Worm (Caenorhabditis elegans): ENCODE data around the gene rcq-5.

ce11 chrIII:4010987-4011386, 46.8 kb downstream of the rcq-5 start:
- no peak for TF ChIP-seq somi-1 (GFP tag; optimal IDR thresholded peaks at IDR 0.05)
- no peak for TF ChIP-seq hmg-20 (GFP tag; IDR thresholded peaks at IDR 0.05)
- no peak for TF ChIP-seq F39B2.1 (GFP tag; IDR thresholded peaks at IDR 0.05)
- TF ChIP-seq tlf-1 (GFP tag; optimal IDR thresholded peaks at IDR 0.05) = no peak
- no peak for TF ChIP-seq gei-17 (GFP tag; optimal IDR thresholded peaks at IDR 0.05)
- TF ChIP-seq nhr-179 (tag; optimal IDR thresholded peaks at IDR 0.05) = no peak
- TF ChIP-seq aptf-2 (GFP tag; conservative IDR thresholded peaks at IDR 0.05) = no peak
- TF ChIP-seq ccch-3 (GFP tag; optimal IDR thresholded peaks at IDR 0.05) = no peak
- no peak for TF ChIP-seq pha-4 (tag; optimal IDR thresholded peaks at IDR 0.05)
- no peak for TF ChIP-seq him-1 (tag; optimal IDR thresholded peaks at IDR 0.05)
- TF ChIP-seq madf-10 (tag; optimal IDR thresholded peaks at IDR 0.05) = no peak
- TF ChIP-seq xnd-1 (tag; optimal IDR thresholded peaks at IDR 0.05) = no peak
- TF ChIP-seq tbx-9 (tag; optimal IDR thresholded peaks at IDR 0.05; ENCODE audit: borderline replicate concordance) = no peak
- no peak for TF ChIP-seq ets-4 (GFP tag; optimal IDR thresholded peaks at IDR 0.05)
